Fruit fly (Drosophila melanogaster) whole organism, embryonic: ENCODE measurements around the gene InR.
A peak's percentile ranks its signal among the peaks of the same experiment; 100 is the strongest.

Experiments used
- B-H2 ChIP-seq: fragments of 200-800 bp; sonication (Bioruptor generic); optimal IDR thresholded peaks from 2 replicates; lab custom pipeline; 2018; ENCODE audit warnings: missing biosample characterization, mild to moderate bottlenecking, missing genetic modification characterization
- C15 ChIP-seq: fragments of 200-800 bp; sonication (Bioruptor generic); IDR thresholded peaks from 3 replicates; pipeline ENCODE4 v1.3.6; 2022; ENCODE audit warnings: missing biosample characterization, missing genetic modification characterization
- CG11456 ChIP-seq: fragments of 200-800 bp; sonication (Bioruptor generic); IDR thresholded peaks from 3 replicates; pipeline ENCODE4 v1.3.6; 2022; ENCODE audit warnings: missing biosample characterization, missing genetic modification characterization
- CG11695 ChIP-seq: fragments of 200-800 bp; sonication (Bioruptor generic); IDR thresholded peaks from 3 replicates; pipeline ENCODE4 v1.3.6; 2022; ENCODE audit warnings: missing biosample characterization, missing genetic modification characterization
- CG12236 ChIP-seq: fragments of 200-800 bp; sonication (Bioruptor generic); optimal IDR thresholded peaks from 2 replicates; lab custom pipeline; 2016; ENCODE audit warnings: missing biosample characterization, missing genetic modification characterization
- CG1647 ChIP-seq: fragments of 200-800 bp; sonication (Bioruptor generic); optimal IDR thresholded peaks from 3 replicates; lab custom pipeline; 2016; ENCODE audit warnings: missing biosample characterization, missing genetic modification characterization
- CG1792 ChIP-seq: fragments of 200-800 bp; sonication (Bioruptor generic); optimal IDR thresholded peaks from 2 replicates; lab custom pipeline; 2016; ENCODE audit warnings: missing biosample characterization, missing genetic modification characterization
- CG2116 ChIP-seq: fragments of 200-800 bp; sonication (Bioruptor generic); optimal IDR thresholded peaks from 3 replicates; lab custom pipeline; 2018; ENCODE audit warnings: missing biosample characterization, mild to moderate bottlenecking, missing genetic modification characterization
- CG31224 ChIP-seq: fragments of 200-800 bp; sonication (Bioruptor generic); IDR thresholded peaks from 2 replicates; pipeline ENCODE4 v1.3.6; 2022; ENCODE audit warnings: missing biosample characterization, missing genetic modification characterization
- CG4360 ChIP-seq: fragments of 200-800 bp; sonication (Bioruptor generic); IDR thresholded peaks from 2 replicates; pipeline ENCODE4 v1.3.6; 2022; ENCODE audit warnings: missing biosample characterization, missing genetic modification characterization
- CG4404 ChIP-seq: fragments of 200-800 bp; sonication (Bioruptor generic); IDR thresholded peaks from 2 replicates; pipeline ENCODE4 v1.3.6; 2022; ENCODE audit warnings: missing biosample characterization, missing genetic modification characterization
- CG4707 ChIP-seq: fragments of 200-800 bp; sonication (Bioruptor generic); optimal IDR thresholded peaks from 2 replicates; lab custom pipeline; 2018; ENCODE audit warnings: missing biosample characterization, mild to moderate bottlenecking, missing genetic modification characterization, moderate library complexity
- CG4730 ChIP-seq: fragments of 200-800 bp; sonication (Bioruptor generic); IDR thresholded peaks from 2 replicates; pipeline ENCODE4 v1.3.6; 2022; ENCODE audit warnings: missing biosample characterization, missing genetic modification characterization
- CG6272 ChIP-seq: fragments of 200-800 bp; sonication (Bioruptor generic); IDR thresholded peaks from 2 replicates; pipeline ENCODE4 v1.3.6; 2022; ENCODE audit warnings: missing biosample characterization, missing genetic modification characterization
- CG9609 ChIP-seq: fragments of 200-800 bp; sonication (Bioruptor generic); optimal IDR thresholded peaks from 3 replicates; lab custom pipeline; 2016; ENCODE audit warnings: missing biosample characterization, missing genetic modification characterization
- CoRest ChIP-seq: fragments of 200-800 bp; sonication (Bioruptor generic); optimal IDR thresholded peaks from 3 replicates; lab custom pipeline; 2018; ENCODE audit warnings: missing biosample characterization, mild to moderate bottlenecking, missing genetic modification characterization, moderate library complexity
- Dbx ChIP-seq: fragments of 200-800 bp; sonication (Bioruptor generic); IDR thresholded peaks from 3 replicates; pipeline ENCODE4 v1.3.6; 2022; ENCODE audit warnings: missing biosample characterization, missing genetic modification characterization
- Dll ChIP-seq: fragments of 200-800 bp; sonication (Bioruptor generic); IDR thresholded peaks from 4 replicates; pipeline ENCODE4 v1.3.6; 2022; ENCODE audit warnings: missing biosample characterization, missing genetic modification characterization; ENCODE audit not compliant: partially characterized antibody
- Drgx ChIP-seq: fragments of 200-800 bp; sonication (Bioruptor generic); IDR thresholded peaks from 2 replicates; pipeline ENCODE4 v1.3.6; 2022; ENCODE audit warnings: missing biosample characterization, missing genetic modification characterization
- E2f1 ChIP-seq: fragments of 200-800 bp; sonication (Bioruptor generic); IDR thresholded peaks from 2 replicates; pipeline ENCODE4 v1.3.6; 2022; ENCODE audit warnings: missing biosample characterization, missing genetic modification characterization
- Hmr ChIP-seq: fragments of 200-800 bp; sonication (Bioruptor generic); optimal IDR thresholded peaks from 3 replicates; lab custom pipeline; 2017; ENCODE audit warnings: mild to moderate bottlenecking, missing biosample characterization, missing genetic modification reagents, missing genetic modification characterization
- Hr3 ChIP-seq: fragments of 200-800 bp; sonication (Bioruptor generic); optimal IDR thresholded peaks from 3 replicates; lab custom pipeline; 2016; ENCODE audit warnings: missing biosample characterization, missing genetic modification characterization
- Myb ChIP-seq: fragments of 200-800 bp; sonication (Bioruptor generic); optimal IDR thresholded peaks from 2 replicates; lab custom pipeline; 2016; ENCODE audit warnings: missing biosample characterization, missing genetic modification characterization
- Nf-YA ChIP-seq: fragments of 200-800 bp; sonication (Bioruptor generic); IDR thresholded peaks from 2 replicates; pipeline ENCODE4 v1.3.6; 2022; ENCODE audit warnings: missing biosample characterization, missing genetic modification characterization
- Pdp1 ChIP-seq, 2 experiments: fragments of 200-800 bp; sonication (Bioruptor generic); optimal IDR thresholded peaks; 3 replicates each; lab custom pipeline; 2016; ENCODE audit warnings: missing biosample characterization in 2 of 2, missing genetic modification characterization in 2 of 2, mild to moderate bottlenecking in 1 of 2, moderate library complexity in 1 of 2
- Six4 ChIP-seq: fragments of 200-800 bp; sonication (Bioruptor generic); optimal IDR thresholded peaks from 2 replicates; lab custom pipeline; 2016; ENCODE audit warnings: missing biosample characterization, missing genetic modification characterization
- caup ChIP-seq: fragments of 200-800 bp; sonication (Bioruptor generic); optimal IDR thresholded peaks from 3 replicates; lab custom pipeline; 2017; ENCODE audit warnings: missing biosample characterization, mild to moderate bottlenecking, missing genetic modification characterization, moderate library complexity; ENCODE audit not compliant: severe bottlenecking
- ci ChIP-seq: fragments of 200-800 bp; sonication (Bioruptor generic); IDR thresholded peaks from 3 replicates; pipeline ENCODE4 v1.3.6; 2022; ENCODE audit warnings: missing biosample characterization, missing genetic modification characterization
- crp ChIP-seq, 2 experiments: fragments of 200-800 bp; sonication (Bioruptor generic); optimal IDR thresholded peaks; 2 replicates in 1 of 2; 3 replicates in 1 of 2; lab custom pipeline; 2017; ENCODE audit warnings: missing biosample characterization in 2 of 2, missing genetic modification characterization in 2 of 2, mild to moderate bottlenecking in 1 of 2, moderate library complexity in 1 of 2
- cwo ChIP-seq: fragments of 200-800 bp; sonication (Bioruptor generic); optimal IDR thresholded peaks from 3 replicates; lab custom pipeline; 2017; ENCODE audit warnings: missing biosample characterization, missing genetic modification characterization, mild to moderate bottlenecking, moderate library complexity, missing genetic modification reagents
- danr ChIP-seq: fragments of 200-800 bp; sonication (Bioruptor generic); IDR thresholded peaks from 2 replicates; pipeline ENCODE4 v1.3.6; 2022; ENCODE audit warnings: missing biosample characterization, missing genetic modification characterization
- dmrt99B ChIP-seq: fragments of 200-800 bp; sonication (Bioruptor generic); optimal IDR thresholded peaks from 2 replicates; lab custom pipeline; 2018; ENCODE audit warnings: missing biosample characterization, mild to moderate bottlenecking, missing genetic modification characterization, moderate library complexity
- esg ChIP-seq: fragments of 200-800 bp; sonication (Bioruptor generic); conservative IDR thresholded peaks from 2 replicates; pipeline ENCODE4 v1.3.6; 2022; ENCODE audit warnings: missing biosample characterization, missing genetic modification characterization
- gro ChIP-seq: fragments of 200-800 bp; sonication (Bioruptor generic); optimal IDR thresholded peaks from 2 replicates; lab custom pipeline; 2016; ENCODE audit warnings: missing biosample characterization, missing genetic modification characterization
- gt ChIP-seq: fragments of 200-800 bp; sonication (Bioruptor generic); IDR thresholded peaks from 2 replicates; pipeline ENCODE4 v1.3.6; 2022; ENCODE audit warnings: missing biosample characterization, missing genetic modification characterization
- ind ChIP-seq: fragments of 200-800 bp; sonication (Bioruptor generic); optimal IDR thresholded peaks from 3 replicates; lab custom pipeline; 2016; ENCODE audit warnings: missing biosample characterization, missing genetic modification characterization
- kay ChIP-seq: fragments of 200-800 bp; sonication (Bioruptor generic); optimal IDR thresholded peaks from 2 replicates; lab custom pipeline; 2016; ENCODE audit warnings: missing biosample characterization, missing genetic modification characterization
- lola ChIP-seq, 3 experiments: fragments of >200 bp in 2 of 3; fragments of 200-800 bp in 1 of 3; sonication (Bioruptor generic) in 1 of 3; optimal IDR thresholded peaks; 2 replicates each; lab custom pipeline; 2017 to 2019; ENCODE audit warnings: missing biosample characterization in 3 of 3, missing genetic modification characterization in 3 of 3, mild to moderate bottlenecking in 1 of 3, moderate library complexity in 1 of 3
- maf-S ChIP-seq: fragments of 200-800 bp; sonication (Bioruptor generic); optimal IDR thresholded peaks from 2 replicates; lab custom pipeline; 2016; ENCODE audit warnings: missing biosample characterization, missing genetic modification characterization
- mirr ChIP-seq: fragments of 200-800 bp; sonication (Bioruptor generic); optimal IDR thresholded peaks from 3 replicates; lab custom pipeline; 2018; ENCODE audit warnings: missing biosample characterization, mild to moderate bottlenecking, missing genetic modification characterization
- nau ChIP-seq: fragments of 200-800 bp; sonication (Bioruptor generic); optimal IDR thresholded peaks from 3 replicates; lab custom pipeline; 2017; ENCODE audit warnings: missing biosample characterization, mild to moderate bottlenecking, missing genetic modification characterization, missing genetic modification reagents
- onecut ChIP-seq: fragments of 200-800 bp; sonication (Bioruptor generic); IDR thresholded peaks from 2 replicates; pipeline ENCODE4 v1.3.6; 2022; ENCODE audit warnings: missing biosample characterization, missing genetic modification characterization
- org-1 ChIP-seq: fragments of 200-800 bp; sonication (Bioruptor generic); optimal IDR thresholded peaks from 2 replicates; lab custom pipeline; 2017; ENCODE audit warnings: missing biosample characterization, missing genetic modification characterization
- pnt ChIP-seq: fragments of 200-800 bp; sonication (Bioruptor generic); optimal IDR thresholded peaks from 3 replicates; lab custom pipeline; 2016; ENCODE audit warnings: missing biosample characterization, missing genetic modification characterization
- prd ChIP-seq, 3 experiments: fragments of >200 bp in 2 of 3; fragments of 200-800 bp in 1 of 3; sonication (Bioruptor generic) in 1 of 3; optimal IDR thresholded peaks in 2 of 3; IDR thresholded peaks in 1 of 3; 2 replicates in 2 of 3; 3 replicates in 1 of 3; pipeline versions ENCODE4 v1.3.6 to Lab custom; 2017 to 2022; ENCODE audit warnings: missing biosample characterization in 1 of 3, missing genetic modification characterization in 1 of 3
- pros ChIP-seq: fragments of 200-800 bp; sonication (Bioruptor generic); optimal IDR thresholded peaks from 3 replicates; lab custom pipeline; 2019; ENCODE audit warnings: missing biosample characterization, mild to moderate bottlenecking, missing genetic modification characterization, moderate library complexity
- sima ChIP-seq: fragments of 200-800 bp; sonication (Bioruptor generic); optimal IDR thresholded peaks from 2 replicates; lab custom pipeline; 2016; ENCODE audit warnings: missing biosample characterization, missing genetic modification characterization
- sob ChIP-seq: fragments of 200-800 bp; sonication (Bioruptor generic); IDR thresholded peaks from 2 replicates; pipeline ENCODE4 v1.3.6; 2022; ENCODE audit warnings: missing biosample characterization, missing genetic modification characterization
- wdn ChIP-seq: fragments of 200-800 bp; sonication (Bioruptor generic); IDR thresholded peaks from 2 replicates; pipeline ENCODE4 v1.3.6; 2022; ENCODE audit warnings: missing biosample characterization, missing genetic modification characterization
- wek ChIP-seq: fragments of 200-800 bp; sonication (Bioruptor generic); optimal IDR thresholded peaks from 3 replicates; lab custom pipeline; 2018; ENCODE audit warnings: missing biosample characterization, mild to moderate bottlenecking, missing genetic modification characterization, moderate library complexity
- zfh2 ChIP-seq: fragments of 200-800 bp; sonication (Bioruptor generic); optimal IDR thresholded peaks from 2 replicates; lab custom pipeline; 2016; ENCODE audit warnings: missing biosample characterization, missing genetic modification characterization

Gene InR

DNA sequence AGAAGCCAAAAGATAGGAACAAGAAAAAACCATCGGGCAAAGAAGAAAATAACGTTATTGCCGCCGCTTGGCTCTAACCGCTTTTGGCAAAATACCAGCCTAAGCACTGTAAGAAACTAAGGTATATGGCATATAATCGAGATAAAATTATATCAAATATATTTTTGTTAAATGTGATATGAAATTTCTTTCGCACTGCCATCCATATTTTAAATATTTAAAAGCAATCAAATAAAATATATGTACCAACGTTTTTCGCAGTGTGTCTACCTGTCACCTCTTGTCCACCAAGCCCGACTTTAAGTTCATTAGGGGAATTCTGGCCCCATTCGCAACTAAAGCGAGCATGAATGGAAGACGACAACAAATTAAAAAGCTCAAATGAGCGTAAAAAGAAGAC lies 8.6 kb upstream of the InR start (continued):
- TF ChIP-seq prd (optimal IDR thresholded peaks at IDR 0.05; lab: Kevin White, UChicago) (no peak), prd (GFP tag; IDR thresholded peaks at IDR 0.05; lab: Robert Waterston, UW) (peak; percentile 82), pros (GFP tag; lab: Kevin White, UChicago) (no peak), esg (GFP tag; lab: Robert Waterston, UW) (peak; percentile 76), cwo (GFP tag; lab: Kevin White, UChicago) (peak; percentile 69), dmrt99B (tag; lab: Kevin White, UChicago) (peak; percentile 65), E2f1 (GFP tag; lab: Robert Waterston, UW) (peak; percentile 91), Nf-YA (GFP tag; lab: Robert Waterston, UW) (no peak), zfh2 (GFP tag; lab: Kevin White, UChicago) (peak; percentile 57), org-1 (GFP tag; lab: Kevin White, UChicago) (peak; percentile 36), Six4 (GFP tag; lab: Kevin White, UChicago) (peak; percentile 42), sob (GFP tag; lab: Robert Waterston, UW) (peak; percentile 87), CG4707 (GFP tag; lab: Kevin White, UChicago) (no peak), Dbx (peak; percentile 78), B-H2 (no peak), CG4404 (GFP tag; lab: Robert Waterston, UW) (0 out of 2 replicates have a peak, but pooled peaks have one; percentile 19), nau (peak; percentile 53), ci (GFP tag; lab: Robert Waterston, UW) (peak; percentile 63; the same call in 2 of the 3 replicates), danr (no peak), ind (GFP tag; lab: Kevin White, UChicago) (peak; percentile 70), Dll (no peak), onecut (no peak; the same call in 1 of the 2 replicates), lola (GFP tag; optimal IDR thresholded peaks at IDR 0.05; lab: Kevin White, UChicago) (peak in 1 of 3 experiments; percentile 23), CG2116 (GFP tag; lab: Kevin White, UChicago) (no peak), CG11456 (GFP tag; lab: Robert Waterston, UW) (peak; percentile 77; the same call in 2 of the 3 replicates), sima (GFP tag; lab: Kevin White, UChicago) (no peak), CG6272 (GFP tag; lab: Robert Waterston, UW) (no peak; the same call in 1 of the 2 replicates), wdn (GFP tag; lab: Robert Waterston, UW) (peak; percentile 75), CG12236 (GFP tag; lab: Kevin White, UChicago) (peak; percentile 20), caup (peak; percentile 76), CG1647 (GFP tag; lab: Kevin White, UChicago) (peak; percentile 44), maf-S (peak; percentile 32), Myb (no peak), mirr (peak; percentile 39), Hr3 (GFP tag; lab: Kevin White, UChicago) (peak; percentile 53), CG4730 (GFP tag; lab: Robert Waterston, UW) (peak; percentile 62), Pdp1 (GFP tag; optimal IDR thresholded peaks at IDR 0.05; lab: Kevin White, UChicago) (peak; percentile 48 to 57), Hmr (peak; percentile 74), CG11695 (GFP tag; lab: Robert Waterston, UW) (peak; percentile 77; the same call in 2 of the 3 replicates), gt (GFP tag; lab: Robert Waterston, UW) (no peak), CoRest (tag; lab: Kevin White, UChicago) (peak; percentile 72), wek (no peak), kay (GFP tag; lab: Kevin White, UChicago) (peak; percentile 24), CG31224 (GFP tag; lab: Robert Waterston, UW) (peak; percentile 70), Drgx (GFP tag; lab: Robert Waterston, UW) (peak; percentile 83), CG9609 (GFP tag; lab: Kevin White, UChicago) (no peak), CG1792 (GFP tag; lab: Kevin White, UChicago) (no peak), C15 (no peak), gro (GFP tag; lab: Kevin White, UChicago) (no peak), pnt (no peak), CG4360 (GFP tag; lab: Robert Waterston, UW) (no peak), crp (GFP tag; optimal IDR thresholded peaks at IDR 0.05; lab: Kevin White, UChicago) (no peak)
